Fruit fly (Drosophila melanogaster) whole organism, embryonic: ENCODE results near the gene stol.

Source experiments
- Asciz ChIP-seq: fragments of 200-800 bp; sonication (Bioruptor generic); optimal IDR thresholded peaks from 2 replicates; lab custom pipeline; 2017; ENCODE audit warnings: missing biosample characterization, mild to moderate bottlenecking, missing genetic modification characterization, missing genetic modification reagents
- BtbVII ChIP-seq: fragments of 200-800 bp; sonication (Bioruptor generic); optimal IDR thresholded peaks from 3 replicates; lab custom pipeline; 2017; ENCODE audit warnings: missing biosample characterization, mild to moderate bottlenecking, missing genetic modification characterization
- CG10654 ChIP-seq: fragments of 200-800 bp; sonication (Bioruptor generic); optimal IDR thresholded peaks from 2 replicates; lab custom pipeline; 2016; ENCODE audit warnings: missing biosample characterization, missing genetic modification characterization
- CG12659 ChIP-seq: fragments of 200-800 bp; sonication (Bioruptor generic); optimal IDR thresholded peaks from 3 replicates; lab custom pipeline; 2017; ENCODE audit warnings: mild to moderate bottlenecking, missing biosample characterization, missing genetic modification reagents, missing genetic modification characterization
- CG13287 ChIP-seq: fragments of 200-800 bp; sonication (Bioruptor generic); IDR thresholded peaks from 2 replicates; pipeline ENCODE4 v1.3.6; 2022; ENCODE audit warnings: missing biosample characterization, missing genetic modification characterization; ENCODE audit not compliant: partially characterized antibody
- CG14050 ChIP-seq: fragments of 200-800 bp; sonication (Bioruptor generic); IDR thresholded peaks from 3 replicates; pipeline ENCODE4 v1.3.6; 2022; ENCODE audit warnings: missing biosample characterization, missing genetic modification characterization
- CG14441 ChIP-seq: fragments of 200-800 bp; sonication (Bioruptor generic); IDR thresholded peaks from 2 replicates; pipeline ENCODE4 v1.3.6; 2022; ENCODE audit warnings: missing biosample characterization, missing genetic modification characterization
- CG14860 ChIP-seq: fragments of 200-800 bp; sonication (Bioruptor generic); IDR thresholded peaks from 3 replicates; pipeline ENCODE4 v1.3.6; 2022; ENCODE audit warnings: missing biosample characterization, missing genetic modification characterization; ENCODE audit not compliant: partially characterized antibody
- CG15479 ChIP-seq: fragments of 200-800 bp; sonication (Bioruptor generic); optimal IDR thresholded peaks from 3 replicates; lab custom pipeline; 2019; ENCODE audit warnings: missing biosample characterization, mild to moderate bottlenecking, missing genetic modification characterization, moderate library complexity
- CG17186 ChIP-seq: fragments of 200-800 bp; sonication (Bioruptor generic); optimal IDR thresholded peaks from 3 replicates; lab custom pipeline; 2017; ENCODE audit warnings: missing biosample characterization, missing genetic modification reagents, missing genetic modification characterization
- CG2199 ChIP-seq: fragments of 200-800 bp; sonication (Bioruptor generic); IDR thresholded peaks from 3 replicates; pipeline ENCODE4 v1.3.6; 2022; ENCODE audit warnings: missing biosample characterization, missing genetic modification characterization
- CG3065 ChIP-seq: fragments of 200-800 bp; sonication (Bioruptor generic); optimal IDR thresholded peaks from 2 replicates; lab custom pipeline; 2016; ENCODE audit warnings: missing biosample characterization, missing genetic modification characterization
- CG32772 ChIP-seq: fragments of 200-800 bp; sonication (Bioruptor generic); IDR thresholded peaks from 2 replicates; pipeline ENCODE4 v1.3.6; 2022; ENCODE audit warnings: missing biosample characterization, missing genetic modification characterization
- CG34224 ChIP-seq: fragments of 200-800 bp; sonication (Bioruptor generic); IDR thresholded peaks from 3 replicates; pipeline ENCODE4 v1.3.6; 2022; ENCODE audit warnings: missing biosample characterization, missing genetic modification characterization; ENCODE audit not compliant: partially characterized antibody
- CG4730 ChIP-seq: fragments of 200-800 bp; sonication (Bioruptor generic); IDR thresholded peaks from 2 replicates; pipeline ENCODE4 v1.3.6; 2022; ENCODE audit warnings: missing biosample characterization, missing genetic modification characterization
- CG4820 ChIP-seq: fragments of 200-800 bp; sonication (Bioruptor generic); optimal IDR thresholded peaks from 3 replicates; lab custom pipeline; 2016; ENCODE audit warnings: missing biosample characterization, missing genetic modification characterization
- CG5245 ChIP-seq: fragments of 200-800 bp; sonication (Bioruptor generic); optimal IDR thresholded peaks from 3 replicates; lab custom pipeline; 2016; ENCODE audit warnings: missing biosample characterization, missing genetic modification characterization
- CG6175 ChIP-seq: fragments of 200-800 bp; sonication (Bioruptor generic); IDR thresholded peaks from 3 replicates; pipeline ENCODE4 v1.3.6; 2022; ENCODE audit warnings: missing biosample characterization, missing genetic modification characterization
- CG7357 ChIP-seq: fragments of 200-800 bp; sonication (Bioruptor generic); IDR thresholded peaks from 3 replicates; pipeline ENCODE4 v1.3.6; 2022; ENCODE audit warnings: missing biosample characterization, missing genetic modification characterization
- CG7928 ChIP-seq: fragments of 200-800 bp; sonication (Bioruptor generic); optimal IDR thresholded peaks from 2 replicates; lab custom pipeline; 2017; ENCODE audit warnings: missing biosample characterization, mild to moderate bottlenecking, missing genetic modification characterization
- CG7987 ChIP-seq: fragments of 200-800 bp; sonication (Bioruptor generic); optimal IDR thresholded peaks from 2 replicates; lab custom pipeline; 2018; ENCODE audit warnings: missing biosample characterization, mild to moderate bottlenecking, missing genetic modification characterization, moderate library complexity
- CTCF ChIP-seq: fragments of 200-800 bp; sonication (Bioruptor generic); optimal IDR thresholded peaks from 2 replicates; lab custom pipeline; 2017; ENCODE audit warnings: missing biosample characterization, mild to moderate bottlenecking, missing genetic modification characterization, moderate library complexity
- Chrac-16 ChIP-seq: fragments of 200-800 bp; sonication (Bioruptor generic); optimal IDR thresholded peaks from 3 replicates; lab custom pipeline; 2016; ENCODE audit warnings: missing biosample characterization, missing genetic modification characterization
- D19B ChIP-seq: fragments of 200-800 bp; sonication (Bioruptor generic); optimal IDR thresholded peaks from 2 replicates; lab custom pipeline; 2017; ENCODE audit warnings: missing biosample characterization, mild to moderate bottlenecking, missing genetic modification characterization
- Doc2 ChIP-seq: fragments of 200-800 bp; sonication (Bioruptor generic); IDR thresholded peaks from 2 replicates; pipeline ENCODE4 v1.3.6; 2022; ENCODE audit warnings: missing biosample characterization, missing genetic modification characterization
- ERR ChIP-seq: fragments of 200-800 bp; sonication (Bioruptor generic); optimal IDR thresholded peaks from 2 replicates; lab custom pipeline; 2016; ENCODE audit warnings: missing biosample characterization, missing genetic modification characterization
- GATAe ChIP-seq: fragments of 200-800 bp; sonication (Bioruptor generic); conservative IDR thresholded peaks from 2 replicates; pipeline ENCODE4 v1.3.6; 2022; ENCODE audit warnings: missing biosample characterization, missing genetic modification characterization
- HLH54F ChIP-seq: fragments of 200-800 bp; sonication (Bioruptor generic); optimal IDR thresholded peaks from 3 replicates; lab custom pipeline; 2016; ENCODE audit warnings: missing biosample characterization, missing genetic modification characterization
- Kr ChIP-seq: fragments of 200-800 bp; sonication (Bioruptor generic); optimal IDR thresholded peaks from 2 replicates; lab custom pipeline; 2017; ENCODE audit warnings: missing biosample characterization, mild to moderate bottlenecking, missing genetic modification characterization
- MESR4 ChIP-seq: fragments of 200-800 bp; sonication (Bioruptor generic); optimal IDR thresholded peaks from 2 replicates; lab custom pipeline; 2018; ENCODE audit warnings: missing biosample characterization, mild to moderate bottlenecking, missing genetic modification characterization, moderate library complexity
- Med ChIP-seq: fragments of 200-800 bp; sonication (Bioruptor generic); peaks from one replicate; lab custom pipeline; 2016; ENCODE audit warnings: missing biosample characterization, missing genetic modification characterization, mild to moderate bottlenecking, inconsistent platforms, moderate library complexity
- NC2β ChIP-seq: fragments of 200-800 bp; sonication (Bioruptor generic); optimal IDR thresholded peaks from 2 replicates; lab custom pipeline; 2016; ENCODE audit warnings: missing biosample characterization, missing genetic modification characterization
- Scr ChIP-seq: fragments of 200-800 bp; sonication (Bioruptor generic); IDR thresholded peaks from 2 replicates; pipeline ENCODE4 v1.3.6; 2022; ENCODE audit warnings: missing biosample characterization, missing genetic modification characterization; ENCODE audit not compliant: partially characterized antibody
- chif ChIP-seq, 2 experiments: fragments of 200-800 bp; sonication (Bioruptor generic); optimal IDR thresholded peaks; 3 replicates each; lab custom pipeline; 2016; ENCODE audit warnings: missing biosample characterization in 2 of 2, missing genetic modification characterization in 2 of 2
- chinmo ChIP-seq: fragments of 200-800 bp; sonication (Bioruptor generic); IDR thresholded peaks from 4 replicates; pipeline ENCODE4 v1.3.6; 2022; ENCODE audit warnings: missing biosample characterization, missing genetic modification characterization; ENCODE audit not compliant: partially characterized antibody
- dpn ChIP-seq, 2 experiments: fragments of 200-800 bp; sonication (Bioruptor generic); optimal IDR thresholded peaks; 3 replicates each; lab custom pipeline; 2016; ENCODE audit warnings: missing biosample characterization in 2 of 2, missing genetic modification characterization in 2 of 2
- gcm ChIP-seq: fragments of 200-800 bp; sonication (Bioruptor generic); optimal IDR thresholded peaks from 2 replicates; lab custom pipeline; 2019; ENCODE audit warnings: missing biosample characterization, mild to moderate bottlenecking, missing genetic modification characterization, moderate library complexity
- gem ChIP-seq: fragments of 200-800 bp; sonication (Bioruptor generic); optimal IDR thresholded peaks from 2 replicates; lab custom pipeline; 2019; ENCODE audit warnings: missing biosample characterization, mild to moderate bottlenecking, missing genetic modification characterization, moderate library complexity
- gfzf ChIP-seq: fragments of 200-800 bp; sonication (Bioruptor generic); optimal IDR thresholded peaks from 2 replicates; lab custom pipeline; 2016; ENCODE audit warnings: missing biosample characterization, mild to moderate bottlenecking, missing genetic modification characterization, moderate library complexity
- kah ChIP-seq: fragments of 200-800 bp; sonication (Bioruptor generic); optimal IDR thresholded peaks from 2 replicates; lab custom pipeline; 2018; ENCODE audit warnings: missing biosample characterization, mild to moderate bottlenecking, missing genetic modification characterization
- lov ChIP-seq, 2 experiments: fragments of 200-800 bp in 1 of 2; fragments of >200 bp in 1 of 2; sonication (Bioruptor generic) in 1 of 2; IDR thresholded peaks in 1 of 2; optimal IDR thresholded peaks in 1 of 2; 2 replicates in 1 of 2; 3 replicates in 1 of 2; pipeline versions ENCODE4 v1.3.6 to Lab custom; 2017 to 2022; ENCODE audit warnings: missing biosample characterization in 1 of 2, missing genetic modification characterization in 1 of 2
- pnt ChIP-seq: fragments of 200-800 bp; sonication (Bioruptor generic); optimal IDR thresholded peaks from 3 replicates; lab custom pipeline; 2016; ENCODE audit warnings: missing biosample characterization, missing genetic modification characterization
- pzg ChIP-seq: fragments of 200-800 bp; sonication (Bioruptor generic); optimal IDR thresholded peaks from 3 replicates; lab custom pipeline; 2018; ENCODE audit warnings: missing biosample characterization, mild to moderate bottlenecking, missing genetic modification characterization, moderate library complexity
- scrt ChIP-seq: fragments of 200-800 bp; sonication (Bioruptor generic); optimal IDR thresholded peaks from 2 replicates; lab custom pipeline; 2018; ENCODE audit warnings: missing biosample characterization, mild to moderate bottlenecking, missing genetic modification characterization, moderate library complexity
- sens ChIP-seq: fragments of 200-800 bp; sonication (Bioruptor generic); peaks from one replicate; lab custom pipeline; 2016; ENCODE audit warnings: missing biosample characterization, missing genetic modification characterization
- slbo ChIP-seq: fragments of 200-800 bp; sonication (Bioruptor generic); IDR thresholded peaks from 2 replicates; pipeline ENCODE4 v1.3.6; 2022; ENCODE audit warnings: missing biosample characterization, missing genetic modification characterization
- tgo ChIP-seq: fragments of 200-800 bp; sonication (Bioruptor generic); IDR thresholded peaks from 3 replicates; pipeline ENCODE4 v1.3.6; 2022; ENCODE audit warnings: missing biosample characterization, missing genetic modification characterization
- tup ChIP-seq: fragments of 200-800 bp; sonication (Bioruptor generic); optimal IDR thresholded peaks from 2 replicates; lab custom pipeline; 2016; ENCODE audit warnings: missing biosample characterization, mild to moderate bottlenecking, missing genetic modification characterization, moderate library complexity
- vfl ChIP-seq: fragments of 200-800 bp; sonication (Bioruptor generic); optimal IDR thresholded peaks from 2 replicates; lab custom pipeline; 2016; ENCODE audit warnings: missing biosample characterization, missing genetic modification characterization
- vnd ChIP-seq: fragments of 200-800 bp; sonication (Bioruptor generic); IDR thresholded peaks from 3 replicates; pipeline ENCODE4 v1.3.6; 2022; ENCODE audit warnings: missing biosample characterization, missing genetic modification characterization; ENCODE audit not compliant: partially characterized antibody
- wdn ChIP-seq: fragments of 200-800 bp; sonication (Bioruptor generic); IDR thresholded peaks from 2 replicates; pipeline ENCODE4 v1.3.6; 2022; ENCODE audit warnings: missing biosample characterization, missing genetic modification characterization
- yki ChIP-seq: fragments of >200 bp; optimal IDR thresholded peaks from 3 replicates; lab custom pipeline; 2018

stol gene

dm6 chr2L:15751259-15751555 is 33.1 kb upstream of the stol start (continued):
- TF ChIP-seq chinmo (GFP tag; lab: Robert Waterston, UW) (no peak), ERR (GFP tag; lab: Kevin White, UChicago) (no peak), GATAe (GFP tag; lab: Robert Waterston, UW) (no peak), tup (GFP tag; lab: Kevin White, UChicago) (no peak), BtbVII (no peak), dpn (GFP tag; optimal IDR thresholded peaks at IDR 0.05; lab: Kevin White, UChicago) (no peak), yki (lab: Kevin White, UChicago) (no peak), CG7928 (no peak), CG10654 (GFP tag; lab: Kevin White, UChicago) (no peak), gcm (GFP tag; lab: Kevin White, UChicago) (no peak), Chrac-16 (GFP tag; lab: Kevin White, UChicago) (no peak), wdn (GFP tag; lab: Robert Waterston, UW) (no peak), vnd (no peak), lov (optimal IDR thresholded peaks at IDR 0.05; lab: Kevin White, UChicago) (no peak), lov (GFP tag; IDR thresholded peaks at IDR 0.05; lab: Robert Waterston, UW) (0 out of 3 replicates have a peak, but pooled peaks have one; percentile 9), slbo (GFP tag; lab: Robert Waterston, UW) (no peak), chif (GFP tag; optimal IDR thresholded peaks at IDR 0.05; lab: Kevin White, UChicago) (no peak), CG12659 (GFP tag; lab: Kevin White, UChicago) (no peak), scrt (no peak), pzg (no peak), CG15479 (GFP tag; lab: Kevin White, UChicago) (no peak), gfzf (GFP tag; lab: Kevin White, UChicago) (peak; percentile 49), D19B (peak; percentile 71), tgo (peak; percentile 44; the same call in 1 of the 3 replicates), CG13287 (GFP tag; lab: Robert Waterston, UW) (no peak), CG4820 (no peak), Scr (GFP tag; lab: Robert Waterston, UW) (no peak), CG2199 (GFP tag; lab: Robert Waterston, UW) (0 out of 3 replicates have a peak, but pooled peaks have one; percentile 3), CG7357 (GFP tag; lab: Robert Waterston, UW) (0 out of 3 replicates have a peak, but pooled peaks have one; percentile 26), NC2β (no peak), Asciz (GFP tag; lab: Kevin White, UChicago) (no peak), vfl (GFP tag; lab: Kevin White, UChicago) (no peak), CG3065 (no peak), Med (GFP tag; lab: Kevin White, UChicago) (peak; percentile 60), CG14050 (GFP tag; lab: Robert Waterston, UW) (0 out of 3 replicates have a peak, but pooled peaks have one; percentile 8), CG17186 (GFP tag; lab: Kevin White, UChicago) (no peak), sens (GFP tag; lab: Kevin White, UChicago) (peak; percentile 39), CG34224 (no peak), MESR4 (GFP tag; lab: Kevin White, UChicago) (no peak), CTCF (GFP tag; lab: Kevin White, UChicago) (no peak), pnt (no peak), HLH54F (GFP tag; lab: Kevin White, UChicago) (no peak), CG5245 (GFP tag; lab: Kevin White, UChicago) (no peak), CG4730 (GFP tag; lab: Robert Waterston, UW) (no peak), CG32772 (no peak), kah (GFP tag; lab: Kevin White, UChicago) (no peak), Kr (GFP tag; lab: Kevin White, UChicago) (no peak), Doc2 (GFP tag; lab: Robert Waterston, UW) (no peak), CG14860 (GFP tag; lab: Robert Waterston, UW) (no peak), CG7987 (GFP tag; lab: Kevin White, UChicago) (no peak), CG14441 (GFP tag; lab: Robert Waterston, UW) (no peak), CG6175 (GFP tag; lab: Robert Waterston, UW) (no peak), gem (tag; lab: Kevin White, UChicago) (no peak)
